Worm (Caenorhabditis elegans): ENCODE measurements around the gene ZK1128.3.

The ZK1128.3 gene

DNA sequence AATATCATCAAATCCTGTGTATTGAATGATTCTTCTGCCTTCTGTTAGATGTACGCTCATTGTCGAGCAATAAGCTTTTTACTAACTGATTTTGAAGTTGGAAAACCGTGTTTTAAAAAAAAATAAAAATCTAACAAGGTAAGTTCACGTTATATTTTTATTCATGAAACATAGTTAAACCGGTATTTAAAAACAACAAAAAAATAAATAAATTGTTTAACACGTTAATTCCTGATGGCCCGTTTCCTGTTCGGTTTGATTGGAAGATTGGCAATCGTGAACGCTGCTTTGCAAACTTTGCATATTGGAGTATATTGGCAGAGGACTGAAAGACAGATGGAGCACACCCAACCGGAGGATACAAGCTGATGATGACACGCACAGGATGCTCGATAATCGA is at the start of gene ZK1128.3:
TSS of gene ZK1128.3 (minus strand) at position 101 of the 400 bp plus-strand sequence.
- no peak for TF ChIP-seq unc-62 (GFP tag; optimal IDR thresholded peaks at IDR 0.05)

DNA sequence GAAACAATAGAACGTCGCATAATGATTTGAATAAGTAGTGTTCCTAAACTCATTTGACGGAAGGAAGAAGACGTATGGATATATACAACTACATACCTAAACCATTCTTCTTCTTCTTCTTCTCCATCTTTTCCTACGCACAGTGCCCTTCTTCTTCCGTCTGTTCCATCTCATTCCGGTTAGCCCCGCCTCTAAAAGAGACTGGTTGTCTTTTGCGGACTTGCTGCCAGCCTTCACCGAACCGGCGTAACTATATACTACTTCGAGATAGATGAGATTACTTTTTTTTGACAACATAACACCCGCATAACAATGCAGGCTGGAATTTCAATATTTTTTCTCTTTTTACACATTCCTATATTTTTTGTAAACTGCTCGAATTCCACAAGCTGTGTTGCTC is 41.7 kb upstream of the ZK1128.3 start, which contains the start of the genes K08E5.5 and mua-3:
TSS of gene K08E5.5 (minus strand) at position 101 of the 400 bp plus-strand sequence.
TSS of gene mua-3 (plus strand) at position 313 of the 400 bp plus-strand sequence.
- TF ChIP-seq unc-62 (GFP tag; optimal IDR thresholded peaks at IDR 0.05): no peak

DNA sequence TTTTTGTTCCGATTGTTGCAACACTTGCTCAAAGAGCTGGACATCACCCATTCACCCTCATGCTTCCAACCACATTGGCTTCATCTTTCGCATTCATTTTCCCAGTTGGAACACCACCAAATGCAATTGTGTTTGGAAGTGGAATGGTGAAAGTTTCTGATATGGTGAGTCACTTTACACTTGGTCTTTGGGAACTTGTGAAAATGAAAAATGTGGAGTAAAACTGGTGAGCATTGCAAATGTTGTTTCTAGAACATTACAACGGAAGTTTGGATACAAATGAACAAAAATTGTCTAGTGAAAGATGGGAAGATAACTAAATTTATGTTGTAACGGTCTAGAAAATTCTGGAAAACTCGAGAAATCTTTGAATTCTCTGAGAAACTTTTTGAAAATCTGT is 37.6 kb upstream of the ZK1128.3 start:
- no peak for TF ChIP-seq unc-62 (GFP tag; optimal IDR thresholded peaks at IDR 0.05)

DNA sequence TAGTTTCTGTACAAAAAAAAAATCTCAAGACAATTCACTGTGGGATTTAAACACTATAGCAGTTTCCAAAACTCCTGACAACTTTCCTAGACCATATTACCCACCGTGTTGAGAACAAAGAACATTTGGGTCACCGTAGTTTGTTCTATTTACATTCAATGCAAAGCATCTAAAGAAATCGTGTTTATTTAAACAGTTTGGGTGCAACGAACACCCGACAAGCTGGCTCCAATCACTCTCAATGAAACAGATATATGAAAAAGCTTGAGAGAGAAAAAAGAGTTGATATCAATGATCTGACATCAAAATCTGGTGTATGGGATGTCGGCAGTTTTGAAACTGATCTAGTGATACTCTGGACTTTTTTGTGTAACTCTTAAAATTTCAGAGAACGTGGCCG is 36.3 kb upstream of the ZK1128.3 start:
- TF ChIP-seq unc-62 (GFP tag; optimal IDR thresholded peaks at IDR 0.05): no peak

DNA sequence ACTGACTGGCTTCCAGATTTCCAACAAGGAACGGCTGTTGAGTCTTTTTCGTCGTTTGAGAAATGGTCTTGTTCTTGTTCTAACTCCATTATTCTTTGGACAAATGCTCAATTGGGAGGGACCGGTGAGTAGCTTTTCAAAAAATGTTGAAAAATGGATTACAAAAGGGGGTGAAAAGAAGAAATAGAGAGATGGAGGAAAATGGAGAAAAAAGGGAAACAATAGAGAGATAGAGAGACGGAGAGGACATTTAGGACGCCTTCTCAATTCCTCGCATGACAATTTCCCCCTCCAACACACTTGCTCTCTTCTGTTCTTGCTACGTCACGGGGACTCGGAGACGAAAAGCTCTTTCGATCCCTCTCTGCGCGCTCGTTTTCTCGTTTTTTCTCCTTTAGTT is 34.3 kb upstream of the ZK1128.3 start:
- TF ChIP-seq unc-62 (GFP tag; optimal IDR thresholded peaks at IDR 0.05): no peak

DNA sequence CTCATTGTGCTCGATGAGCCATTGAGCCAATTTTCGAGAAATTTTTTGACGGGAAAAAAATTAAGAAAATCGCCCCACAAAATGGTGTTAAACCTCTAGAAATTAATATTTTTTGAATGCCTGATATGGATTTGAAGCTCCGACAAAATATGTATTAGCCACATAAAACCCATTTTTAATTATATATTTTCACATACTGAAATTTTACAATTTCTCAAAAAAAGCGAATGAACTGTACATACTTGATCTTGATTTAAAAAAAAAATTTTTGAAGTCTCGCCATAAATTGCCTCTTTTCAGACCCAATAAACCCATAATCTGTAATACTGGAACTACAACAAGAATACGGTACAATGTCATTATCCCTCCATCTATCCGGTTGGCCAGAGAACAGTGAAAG is 33.8 kb upstream of the ZK1128.3 start, which contains the start of gene nac-3:
TSS of gene nac-3 (plus strand) at position 301 of the 400 bp plus-strand sequence.
- TF ChIP-seq unc-62 (GFP tag; optimal IDR thresholded peaks at IDR 0.05): no peak

DNA sequence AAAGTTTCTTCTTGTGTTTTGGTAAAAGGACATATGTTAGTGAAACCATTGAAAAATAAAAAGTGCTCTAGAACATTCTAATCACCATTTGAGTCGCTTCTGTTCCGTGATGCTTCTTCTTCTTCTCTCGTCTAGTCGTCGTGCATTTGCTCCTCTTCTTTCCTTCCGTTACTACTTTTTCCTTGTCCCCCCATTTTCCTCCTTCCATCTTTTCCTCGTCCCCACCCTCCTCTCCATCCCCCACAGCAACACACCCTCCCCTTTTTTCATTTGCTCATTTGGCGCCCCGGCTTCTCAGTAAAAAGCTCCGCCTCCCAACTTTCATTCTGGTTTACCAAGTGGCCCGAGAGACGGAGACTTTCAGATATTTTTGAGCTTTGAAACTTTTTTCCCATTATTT is 33.0 kb upstream of the ZK1128.3 start:
- TF ChIP-seq unc-62 (GFP tag; optimal IDR thresholded peaks at IDR 0.05): no peak

DNA sequence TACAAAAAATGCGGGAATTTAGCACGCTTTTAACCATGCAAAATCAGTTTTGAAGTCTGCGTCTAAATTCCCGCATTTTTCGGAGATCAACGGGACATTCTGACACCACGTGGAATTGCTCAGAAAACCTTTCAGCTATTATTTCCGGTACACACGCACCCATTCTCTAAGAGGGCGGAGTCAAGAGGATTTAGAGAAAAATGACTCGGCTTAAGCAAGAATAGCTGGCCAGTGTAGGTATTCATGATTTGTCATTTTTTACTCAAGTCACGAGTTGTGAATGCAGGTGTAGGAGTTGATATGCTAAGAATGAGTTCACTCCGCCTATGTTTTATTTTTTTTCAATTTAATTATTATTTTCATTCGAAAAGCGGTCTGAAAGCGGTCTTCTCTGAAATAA is 32.0 kb upstream of the ZK1128.3 start:
- TF ChIP-seq unc-62 (GFP tag; optimal IDR thresholded peaks at IDR 0.05): no peak

DNA sequence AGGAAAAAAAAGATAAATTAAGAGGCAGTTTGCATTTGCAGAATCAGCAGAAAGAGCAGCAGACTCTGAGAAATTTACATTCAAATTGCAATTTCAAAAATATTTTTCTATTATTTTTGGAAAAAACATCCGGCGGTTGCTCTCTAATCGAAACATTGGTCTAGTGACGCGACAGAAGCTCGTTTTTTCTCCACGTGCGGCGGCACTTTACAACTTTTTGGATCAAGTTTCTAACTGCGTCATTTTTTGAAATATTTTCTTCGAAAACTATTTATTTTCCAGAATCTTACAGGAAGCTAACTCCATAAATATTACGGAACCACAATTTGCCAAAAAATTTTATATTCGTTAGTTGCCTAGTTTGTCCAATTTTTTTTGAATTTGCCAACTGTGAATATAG is 31.2 kb upstream of the ZK1128.3 start:
- no peak for TF ChIP-seq unc-62 (GFP tag; optimal IDR thresholded peaks at IDR 0.05)

DNA sequence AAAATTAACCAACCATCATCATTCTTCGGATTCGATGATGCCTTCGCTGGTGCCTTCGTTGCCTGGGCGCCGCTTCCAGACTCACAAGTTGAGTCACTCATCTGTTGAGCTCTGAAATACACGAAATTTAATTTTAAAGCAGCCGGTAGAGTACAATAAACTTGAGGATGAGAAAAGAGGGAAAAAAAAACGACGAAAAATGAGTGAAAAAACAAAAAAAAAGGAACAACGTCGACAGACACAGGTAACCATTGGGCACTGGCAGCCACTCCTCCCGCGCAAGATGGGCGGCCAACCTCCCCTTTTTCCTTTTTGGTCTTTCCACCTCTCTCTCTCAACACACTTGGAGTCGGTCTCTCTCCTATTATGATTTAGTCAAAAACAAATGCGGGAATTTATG is 28.0 kb upstream of the ZK1128.3 start, which contains the start of gene K08E5.1:
TSS of gene K08E5.1 (minus strand) at position 101 of the 400 bp plus-strand sequence.
- no peak for TF ChIP-seq unc-62 (GFP tag; optimal IDR thresholded peaks at IDR 0.05)

DNA sequence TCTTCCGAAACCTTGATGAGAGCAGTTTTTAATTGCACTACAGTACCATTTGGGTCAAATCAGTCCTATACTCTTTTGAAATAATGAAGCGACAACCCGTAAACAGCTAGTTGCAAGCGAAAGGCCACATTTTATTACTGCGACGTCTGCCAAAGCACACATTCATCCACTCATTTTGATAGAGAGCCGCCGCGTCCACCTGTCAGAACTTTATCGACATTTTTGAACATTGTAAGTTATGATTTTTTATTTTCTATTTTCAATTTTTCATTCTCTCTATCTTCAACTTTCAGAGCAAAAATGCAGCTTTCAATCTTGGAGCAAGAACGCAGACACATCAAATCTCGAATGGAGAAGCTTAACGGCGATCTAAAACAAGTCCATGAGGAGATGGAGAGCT is 22.0 kb upstream of the ZK1128.3 start, which contains the start of gene K08E5.6:
TSS of gene K08E5.6 (plus strand) at position 301 of the 400 bp plus-strand sequence.
- TF ChIP-seq unc-62 (GFP tag; optimal IDR thresholded peaks at IDR 0.05): no peak

DNA sequence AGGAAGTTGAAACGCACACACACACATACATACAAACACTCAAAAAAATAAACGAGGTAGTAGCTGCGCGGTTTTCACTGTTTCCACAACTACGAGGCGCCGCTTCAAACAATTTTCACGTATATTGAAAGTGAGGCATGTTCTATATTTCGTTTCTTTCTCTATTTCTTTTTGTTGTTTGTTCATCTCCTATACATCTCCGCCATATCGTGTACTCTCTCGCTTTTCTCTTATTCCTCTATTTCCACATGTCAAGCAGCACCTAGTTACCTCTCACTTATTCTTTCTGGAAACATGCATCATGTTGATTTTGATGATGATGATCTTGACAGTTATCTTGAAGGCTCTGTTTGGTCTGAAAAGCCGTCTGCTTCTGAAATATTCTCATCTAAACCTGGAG is 18.1 kb upstream of the ZK1128.3 start, which contains the start of gene ZK1128.7:
TSS of gene ZK1128.7 (plus strand) at position 229 of the 400 bp plus-strand sequence.
- TF ChIP-seq unc-62 (GFP tag; optimal IDR thresholded peaks at IDR 0.05): no peak

DNA sequence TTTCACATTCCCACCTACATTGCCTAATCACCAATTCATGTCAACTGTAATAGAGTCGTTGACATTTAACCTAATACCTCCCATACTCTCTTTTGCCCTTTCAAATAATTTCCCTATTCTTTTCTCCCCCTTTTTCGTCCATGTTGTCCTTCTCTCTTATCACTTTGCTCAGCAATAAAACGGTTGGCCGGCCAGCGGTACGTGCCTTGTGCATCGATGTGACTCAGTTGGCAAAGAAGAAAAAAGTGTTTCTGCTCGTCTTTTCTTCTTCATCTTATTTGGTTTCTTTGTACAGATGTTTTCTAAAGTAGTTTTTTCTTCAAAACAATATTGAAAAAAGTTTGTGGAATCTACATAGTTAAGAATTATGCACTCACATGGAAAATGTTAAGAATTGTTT is 15.8 kb upstream of the ZK1128.3 start:
- TF ChIP-seq unc-62 (GFP tag; optimal IDR thresholded peaks at IDR 0.05): no peak

DNA sequence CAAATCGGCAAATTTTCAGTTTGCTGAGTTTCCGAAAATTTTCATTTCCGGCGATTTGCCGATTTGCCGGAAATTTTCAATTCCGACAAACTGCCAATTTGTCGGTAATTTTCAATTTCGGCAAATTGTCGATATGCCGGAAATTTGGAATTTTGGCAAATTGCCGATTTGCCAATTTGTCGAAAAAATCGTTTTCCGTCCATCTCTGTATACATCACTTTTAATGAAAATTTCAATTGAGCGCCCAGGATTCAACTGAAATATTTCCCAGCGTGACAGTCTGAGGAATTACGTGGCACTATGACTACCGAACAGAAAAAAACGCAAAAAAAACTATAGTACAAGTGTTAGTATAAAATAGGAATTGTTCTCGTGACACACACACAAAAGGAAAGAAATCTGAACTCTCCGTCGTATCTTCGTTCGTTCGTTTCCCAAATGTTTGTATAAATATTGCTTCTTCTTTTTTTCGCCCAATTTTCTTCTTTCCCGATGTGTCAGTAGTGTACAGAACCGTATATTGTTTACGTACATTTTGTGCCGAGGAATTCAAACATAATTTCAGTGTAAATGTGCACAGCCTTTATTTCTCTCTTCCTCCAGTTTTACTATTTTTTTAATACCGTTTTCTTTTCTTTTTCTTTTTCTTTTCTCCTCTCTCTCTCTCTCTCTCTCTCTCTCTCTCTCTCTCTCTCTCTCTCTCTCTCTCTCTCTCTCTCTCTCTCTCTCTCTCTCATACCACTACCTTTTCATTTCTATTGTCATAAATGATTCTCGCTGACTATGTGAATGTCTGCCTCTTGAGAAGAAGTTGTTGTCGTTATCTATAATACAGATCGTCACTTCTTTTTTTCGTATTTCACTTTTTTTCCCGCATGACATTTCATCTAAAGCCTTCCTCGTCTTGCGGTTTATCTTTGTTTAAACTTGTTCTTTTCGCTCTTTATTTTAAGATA is 14.1 kb upstream of the ZK1128.3 start:
- no peak for TF ChIP-seq unc-62 (GFP tag; optimal IDR thresholded peaks at IDR 0.05)

DNA sequence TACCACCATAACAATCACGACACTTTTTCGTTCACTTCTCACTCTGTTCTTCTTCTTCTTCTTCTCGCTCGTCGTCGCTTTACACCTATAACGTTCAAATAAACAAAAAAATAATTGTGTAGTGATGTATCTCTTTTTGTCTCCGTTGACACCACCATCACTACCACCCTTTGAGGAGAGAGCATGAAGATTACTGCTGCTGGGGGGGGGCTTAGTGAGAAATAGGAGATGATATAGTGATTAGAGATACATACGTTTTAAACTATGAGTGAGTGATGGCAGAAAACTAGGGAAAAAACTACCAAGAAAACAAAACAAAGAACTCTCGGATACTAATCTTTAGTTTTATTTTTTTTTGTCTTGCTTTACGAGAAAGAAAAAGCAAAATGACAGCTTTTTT is 7.7 kb upstream of the ZK1128.3 start:
- TF ChIP-seq unc-62 (GFP tag; optimal IDR thresholded peaks at IDR 0.05): no peak

DNA sequence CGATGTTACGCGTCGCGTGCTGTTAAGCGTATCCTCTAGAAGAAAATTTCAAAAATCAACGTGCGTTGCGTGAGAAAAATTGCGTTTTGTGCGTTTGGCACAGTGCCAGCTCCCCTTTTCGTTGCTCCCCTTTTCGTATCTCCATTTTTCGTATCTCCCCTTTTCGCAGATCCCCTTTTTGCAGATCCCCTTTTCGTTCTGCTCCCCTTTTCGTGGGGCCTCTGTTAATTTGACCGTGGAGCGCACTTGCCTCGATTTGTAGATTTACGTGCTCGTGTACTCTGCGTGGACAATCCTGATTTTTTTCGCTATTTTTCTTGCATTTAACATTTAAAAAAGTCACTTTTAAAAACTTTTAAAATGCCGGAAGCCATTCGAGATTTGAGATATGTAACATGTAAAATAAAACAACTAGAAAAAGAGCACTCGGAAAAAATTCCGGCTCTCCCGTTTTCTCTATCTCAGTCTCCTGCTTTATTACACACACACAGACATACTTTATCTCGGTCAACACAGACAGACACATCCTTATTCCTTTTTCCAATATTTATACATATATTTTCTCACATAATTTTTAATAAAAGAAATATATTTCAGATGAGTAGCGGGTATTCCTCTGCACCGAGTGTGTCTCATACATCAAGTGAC is 5.0 kb upstream of the ZK1128.3 start, which contains the start of gene ttll-4:
TSS of gene ttll-4 (plus strand) at position 598 of the 648 bp plus-strand sequence.
- no peak for TF ChIP-seq unc-62 (GFP tag; optimal IDR thresholded peaks at IDR 0.05)
